Fruit fly (Drosophila melanogaster) whole organism, prepupa: ENCODE data around the gene Chrac-14.

ENCODE experiments used
- CG1621 ChIP-seq: fragments of 200-800 bp; sonication (Bioruptor generic); optimal IDR thresholded peaks from 3 replicates; lab custom pipeline; 2018; ENCODE audit warnings: missing biosample characterization, mild to moderate bottlenecking, missing genetic modification characterization
- CG32006 ChIP-seq: fragments of 200-800 bp; sonication (Bioruptor generic); optimal IDR thresholded peaks from 3 replicates; lab custom pipeline; 2017; ENCODE audit warnings: missing biosample characterization, mild to moderate bottlenecking, missing genetic modification characterization

DNA sequence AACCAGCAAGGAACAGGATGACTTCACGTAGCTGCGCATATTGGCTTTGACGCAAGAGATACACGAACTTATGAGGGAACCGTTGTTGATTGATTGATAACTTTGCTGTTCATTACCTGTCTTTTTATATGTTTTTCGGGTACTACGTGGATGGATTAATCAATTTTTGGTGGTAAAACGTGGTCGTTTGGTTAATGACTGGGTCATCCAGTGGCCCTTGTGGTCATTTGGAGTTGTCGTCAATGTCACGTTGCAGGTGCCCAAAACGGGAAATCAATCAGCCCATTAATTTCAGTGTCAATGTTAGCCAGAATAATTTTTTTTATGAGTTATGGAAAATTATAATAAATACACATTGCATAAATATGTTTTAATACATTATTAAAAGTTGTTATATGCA is 48.0 kb upstream of the Chrac-14 start, which contains the start of gene CG42819:
- TF ChIP-seq CG1621 (tag; lab: Kevin White, UChicago), result no peak
- no peak for TF ChIP-seq CG32006 (GFP tag; lab: Kevin White, UChicago)
